Worm (Caenorhabditis elegans): ENCODE results near the gene C45B11.8.

The C45B11.8 gene

DNA sequence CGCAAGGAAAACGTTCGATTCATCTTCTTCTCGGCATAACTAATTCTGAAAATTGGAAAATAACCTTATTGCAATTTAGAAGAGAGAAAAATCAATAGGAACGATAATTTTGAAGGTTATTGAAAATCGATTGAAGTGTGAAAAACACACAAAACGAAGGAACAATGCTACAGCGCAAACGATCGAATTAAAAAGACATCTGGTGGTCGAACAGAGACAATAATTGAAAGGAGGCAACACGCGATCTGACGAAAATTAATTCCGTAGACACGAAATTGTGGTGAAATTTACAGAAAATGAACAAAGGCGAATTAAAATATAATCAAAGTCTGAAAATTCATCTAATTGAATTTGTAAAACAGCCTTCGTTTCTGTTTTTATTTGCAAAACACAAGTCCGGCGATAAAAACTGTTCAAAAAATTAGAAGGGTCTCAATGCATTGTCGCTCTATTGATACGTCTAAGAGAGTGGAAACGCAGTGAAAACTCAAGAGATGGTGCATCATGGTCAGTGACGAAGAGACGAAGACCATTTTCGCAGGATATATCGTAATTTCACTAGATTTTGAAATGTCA, 1.1 kb upstream of the C45B11.8 start, which contains the start of gene pak-2 (continued):
- TF ChIP-seq pha-4 (GFP tag; IDR thresholded peaks at IDR 0.05), result 0 out of 2 replicates have a peak, but pooled peaks have one; percentile 8
- no peak for TF ChIP-seq pha-4 (tag; optimal IDR thresholded peaks at IDR 0.05)
- TF ChIP-seq nhr-76 (tag; optimal IDR thresholded peaks at IDR 0.05), result no peak
- TF ChIP-seq mes-2 (tag; optimal IDR thresholded peaks at IDR 0.05; ENCODE audit: poor library complexity, severe bottlenecking), result peak; percentile 89

DNA sequence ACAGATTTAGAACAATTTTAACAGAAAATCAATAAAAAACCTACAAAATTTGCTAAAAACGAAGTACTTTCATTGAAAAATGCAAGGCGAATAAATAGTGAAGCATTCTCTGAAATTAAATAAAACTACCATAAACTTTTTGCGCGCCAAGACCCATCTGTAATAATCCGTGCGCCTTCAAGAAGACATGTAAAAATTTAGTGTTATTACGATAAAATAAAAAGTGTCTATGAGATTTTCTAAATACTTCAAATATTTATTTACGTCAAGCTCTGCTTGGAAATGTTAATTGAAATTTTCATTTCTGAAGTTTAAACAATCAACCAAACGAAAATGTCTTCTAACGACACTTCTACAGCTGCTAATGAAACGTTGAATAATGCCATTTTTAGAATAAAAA, 553 bp upstream of the C45B11.8 start, which contains the start of gene C45B11.9:
C45B11.9 (plus strand) TSS at position 301 of the 400 bp plus-strand sequence.
- TF ChIP-seq jun-1 (tag; optimal IDR thresholded peaks at IDR 0.05) (no peak), hlh-30 (tag; optimal IDR thresholded peaks at IDR 0.05; ENCODE audit: insufficient read depth) (no peak), pha-4 (GFP tag; IDR thresholded peaks at IDR 0.05) (no peak), pha-4 (tag; optimal IDR thresholded peaks at IDR 0.05) (no peak), aha-1 (tag) (no peak), pqm-1 (tag; optimal IDR thresholded peaks at IDR 0.05) (no peak), mxl-2 (GFP tag; conservative IDR thresholded peaks at IDR 0.05) (no peak)

DNA sequence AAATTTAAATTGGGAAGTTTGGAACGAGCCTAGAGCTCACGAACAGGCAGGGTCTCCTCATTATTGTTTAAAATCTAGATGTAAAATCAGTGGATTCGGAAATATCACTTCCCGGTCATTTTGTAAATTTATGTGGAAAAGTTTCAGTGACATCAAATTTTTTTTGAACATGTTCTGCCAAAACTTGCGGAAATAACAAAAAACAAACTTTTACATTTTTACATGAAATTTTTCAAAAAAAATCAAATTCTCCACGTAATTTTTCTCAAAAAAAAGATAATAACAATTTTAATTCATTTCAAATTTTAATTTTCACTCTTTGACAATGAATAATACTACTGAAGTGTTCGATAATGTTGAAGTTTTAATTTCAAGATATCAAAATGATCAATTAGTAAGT, 926 bp downstream of the C45B11.8 start, which contains the start of gene C45B11.5:
C45B11.5 (plus strand) TSS at position 301 of the 400 bp plus-strand sequence.
- TF ChIP-seq Y75B8A.6 (GFP tag; IDR thresholded peaks at IDR 0.05) (no peak), fkh-10 (GFP tag; optimal IDR thresholded peaks at IDR 0.05) (no peak), ZK337.2 (GFP tag; IDR thresholded peaks at IDR 0.05) (no peak), mdt-29 (GFP tag; IDR thresholded peaks at IDR 0.05) (no peak), duxl-1 (tag; optimal IDR thresholded peaks at IDR 0.05; ENCODE audit: poor library complexity) (no peak), dmd-6 (GFP tag; IDR thresholded peaks at IDR 0.05) (no peak), fos-1 (tag; optimal IDR thresholded peaks at IDR 0.05) (no peak), spr-3 (GFP tag; optimal IDR thresholded peaks at IDR 0.05) (no peak), arid-1 (GFP tag; conservative IDR thresholded peaks at IDR 0.05) (no peak), ceh-32 (tag; optimal IDR thresholded peaks at IDR 0.05; ENCODE audit: poor library complexity) (no peak), madf-5 (GFP tag; IDR thresholded peaks at IDR 0.05) (no peak), lir-3 (tag; optimal IDR thresholded peaks at IDR 0.05) (no peak), unc-130 (GFP tag; optimal IDR thresholded peaks at IDR 0.05) (no peak), jun-1 (tag; optimal IDR thresholded peaks at IDR 0.05) (no peak), vab-7 (GFP tag; IDR thresholded peaks at IDR 0.05) (no peak), Y48G9A.11 (GFP tag; IDR thresholded peaks at IDR 0.05) (no peak), dve-1 (tag; optimal IDR thresholded peaks at IDR 0.05; ENCODE audit: insufficient read depth) (no peak), Y105C5A.15 (GFP tag; IDR thresholded peaks at IDR 0.05) (no peak), zfp-3 (GFP tag; conservative IDR thresholded peaks at IDR 0.05) (no peak), ceh-62 (tag; optimal IDR thresholded peaks at IDR 0.05) (no peak)

DNA sequence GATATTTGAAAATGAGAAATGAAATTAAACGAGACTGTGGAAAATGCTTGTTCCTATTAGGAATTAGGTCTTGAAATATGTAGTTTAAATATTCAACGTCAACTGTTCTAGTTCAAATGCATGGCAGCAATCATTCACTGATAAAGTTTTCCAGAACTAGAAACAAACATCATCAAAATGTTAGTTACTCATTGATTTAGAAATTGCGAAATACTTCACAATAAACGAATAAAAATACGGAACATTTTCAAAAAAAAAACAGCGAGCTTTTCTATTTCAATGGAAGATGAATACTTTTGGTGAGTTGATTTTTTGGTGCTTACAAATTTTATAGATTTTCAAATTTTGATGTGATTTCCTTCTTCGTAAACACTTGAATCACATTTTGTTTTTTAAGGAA, 2.0 kb downstream of the C45B11.8 start, which contains the start of gene C45B11.2:
C45B11.2 (plus strand) TSS at position 173 of the 400 bp plus-strand sequence.
- TF ChIP-seq daf-16 (GFP tag; optimal IDR thresholded peaks at IDR 0.05), result no peak
- TF ChIP-seq daf-16 (tag; optimal IDR thresholded peaks at IDR 0.05), result peak; percentile 1
- no peak for TF ChIP-seq F10B5.3 (tag; optimal IDR thresholded peaks at IDR 0.05)
- peak; percentile 86 for TF ChIP-seq zip-2 (tag; optimal IDR thresholded peaks at IDR 0.05)

DNA sequence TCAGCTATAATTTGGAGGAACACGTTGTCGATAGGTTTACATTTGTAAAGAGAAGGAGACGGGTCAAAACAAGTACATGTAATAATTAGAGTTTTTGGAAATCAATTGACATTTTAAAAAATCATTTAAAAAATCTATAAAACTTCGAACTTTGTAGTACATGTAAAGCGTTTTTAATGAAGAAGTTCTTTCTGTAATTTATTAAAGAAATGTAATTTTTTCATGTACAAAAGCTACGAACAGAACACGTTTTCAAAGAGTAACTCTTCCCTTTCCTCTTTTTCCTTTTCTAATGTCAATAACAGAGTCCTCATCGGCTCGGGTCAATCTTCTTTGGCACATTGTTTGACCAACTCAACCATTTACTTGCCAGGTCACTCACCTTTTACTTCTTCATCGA, 3.2 kb downstream of the C45B11.8 start, which contains the start of gene C45B11.6:
C45B11.6 (plus strand) TSS at position 301 of the 400 bp plus-strand sequence.
- TF ChIP-seq F44E2.7 (GFP tag; IDR thresholded peaks at IDR 0.05) (no peak), ztf-7 (tag; optimal IDR thresholded peaks at IDR 0.05) (no peak), nhr-28 (tag; optimal IDR thresholded peaks at IDR 0.05) (no peak), skn-1 (tag; optimal IDR thresholded peaks at IDR 0.05) (no peak), unc-130 (GFP tag; optimal IDR thresholded peaks at IDR 0.05) (no peak), mdt-29 (GFP tag; IDR thresholded peaks at IDR 0.05) (no peak), aha-1 (tag) (no peak), ZK337.2 (GFP tag; IDR thresholded peaks at IDR 0.05) (no peak), ceh-44 (GFP tag; IDR thresholded peaks at IDR 0.05) (no peak), hif-1 (tag; optimal IDR thresholded peaks at IDR 0.05) (no peak), php-3 (GFP tag; IDR thresholded peaks at IDR 0.05) (no peak), Y75B8A.6 (GFP tag; IDR thresholded peaks at IDR 0.05) (no peak)
